Worm (Caenorhabditis elegans) whole organism, L1 larva: Measurements from ENCODE around the gene tre-2.

Experiments used
- C34B4.2 ChIP-seq: sonication (generic microtip); optimal IDR thresholded peaks from 2 replicates; lab custom pipeline; 2017; ENCODE audit warnings: mild to moderate bottlenecking, missing genetic modification characterization, missing compliant biosample characterization
- Y116A8C.19 ChIP-seq: sonication (generic microtip); optimal IDR thresholded peaks from 2 replicates; lab custom pipeline; 2016; ENCODE audit warnings: missing compliant biosample characterization, missing genetic modification characterization, borderline replicate concordance
- aha-1 ChIP-seq: fragments of 150-350 bp; optimal IDR thresholded peaks from 2 replicates; lab custom pipeline; 2014; ENCODE audit warnings: missing biosample characterization, missing genetic modification characterization
- alr-1 ChIP-seq: fragments of 200-800 bp; sonication (Bioruptor generic); optimal IDR thresholded peaks from 2 replicates; lab custom pipeline; 2018; ENCODE audit warnings: borderline replicate concordance, mild to moderate bottlenecking, missing genetic modification characterization, missing compliant biosample characterization
- ama-1 ChIP-seq: fragments of 150-350 bp; optimal IDR thresholded peaks from 2 replicates; lab custom pipeline; 2014
- blmp-1 ChIP-seq: fragments of 150-350 bp; optimal IDR thresholded peaks from 2 replicates; lab custom pipeline; 2014; ENCODE audit warnings: missing biosample characterization, missing genetic modification characterization
- ceh-8 ChIP-seq: fragments of 200-800 bp; sonication (Bioruptor generic); optimal IDR thresholded peaks from 2 replicates; lab custom pipeline; 2018; ENCODE audit warnings: mild to moderate bottlenecking, missing genetic modification characterization, moderate library complexity, missing compliant biosample characterization
- ceh-82 ChIP-seq, 3 experiments: fragments of 150-350 bp in 1 of 3; sonication (generic microtip) in 2 of 3; optimal IDR thresholded peaks; 2 replicates each; lab custom pipeline; 2014 to 2017; ENCODE audit warnings: missing biosample characterization in 3 of 3, missing genetic modification characterization in 3 of 3
- ceh-90 ChIP-seq: sonication (generic microtip); optimal IDR thresholded peaks from 2 replicates; lab custom pipeline; 2016; ENCODE audit warnings: missing genetic modification characterization, missing compliant biosample characterization
- dpl-1 ChIP-seq, 3 experiments: fragments of 150-350 bp in 2 of 3; sonication (generic microtip) in 1 of 3; optimal IDR thresholded peaks; 2 replicates each; lab custom pipeline; 2014 to 2017; ENCODE audit warnings: missing biosample characterization in 3 of 3, missing genetic modification characterization in 3 of 3, missing genetic modification reagents in 3 of 3
- dsc-1 ChIP-seq: sonication (generic microtip); optimal IDR thresholded peaks from 2 replicates; lab custom pipeline; 2016; ENCODE audit warnings: mild to moderate bottlenecking, missing genetic modification characterization, missing compliant biosample characterization
- efl-1 ChIP-seq, 4 experiments: fragments of 150-350 bp; optimal IDR thresholded peaks in 3 of 4; peaks in 1 of 4; 1 replicate in 1 of 4; 2 replicates in 3 of 4; lab custom pipeline; 2014; ENCODE audit warnings: missing biosample characterization in 2 of 4, missing genetic modification characterization in 2 of 4, missing genetic modification reagents in 2 of 4
- egl-13 ChIP-seq: sonication (generic microtip); optimal IDR thresholded peaks from 2 replicates; lab custom pipeline; 2016; ENCODE audit warnings: missing genotype, missing genetic modification reagents, missing genetic modification characterization, missing compliant biosample characterization
- ets-5 ChIP-seq: fragments of 200-800 bp; sonication (Bioruptor generic); IDR thresholded peaks from 2 replicates; pipeline ENCODE4 v1.3.6; 2022; ENCODE audit warnings: missing genetic modification characterization, missing compliant biosample characterization
- fkh-4 ChIP-seq: sonication (generic microtip); optimal IDR thresholded peaks from 2 replicates; lab custom pipeline; 2016; ENCODE audit warnings: missing compliant biosample characterization, missing genetic modification characterization, borderline replicate concordance
- fkh-8 ChIP-seq: sonication (generic microtip); optimal IDR thresholded peaks from 2 replicates; lab custom pipeline; 2016; ENCODE audit warnings: mild to moderate bottlenecking, missing genetic modification characterization, missing compliant biosample characterization
- hlh-17 ChIP-seq: fragments of 200-800 bp; sonication (Bioruptor generic); optimal IDR thresholded peaks from 2 replicates; lab custom pipeline; 2018; ENCODE audit warnings: missing genetic modification characterization, mild to moderate bottlenecking, missing compliant biosample characterization, moderate library complexity, borderline replicate concordance
- hlh-4 ChIP-seq: sonication (generic microtip); optimal IDR thresholded peaks from 2 replicates; lab custom pipeline; 2016; ENCODE audit warnings: mild to moderate bottlenecking, missing genetic modification characterization, missing compliant biosample characterization
- hpl-2 ChIP-seq: fragments of 150-350 bp; optimal IDR thresholded peaks from 2 replicates; lab custom pipeline; 2014; ENCODE audit warnings: missing biosample characterization, missing genetic modification reagents, missing genetic modification characterization
- isw-1 ChIP-seq: fragments of 200-800 bp; sonication (Bioruptor generic); IDR thresholded peaks from 2 replicates; pipeline ENCODE4 v1.3.6; 2022; ENCODE audit warnings: missing genetic modification characterization, missing compliant biosample characterization
- jun-1 ChIP-seq: fragments of 150-350 bp; optimal IDR thresholded peaks from 2 replicates; lab custom pipeline; 2014; ENCODE audit warnings: missing biosample characterization, missing genetic modification reagents, missing genetic modification characterization
- lin-13 ChIP-seq: fragments of 150-350 bp; optimal IDR thresholded peaks from 2 replicates; lab custom pipeline; 2014; ENCODE audit warnings: missing biosample characterization, missing genetic modification reagents, missing genetic modification characterization
- lin-14 ChIP-seq: fragments of 200-800 bp; sonication (Bioruptor generic); optimal IDR thresholded peaks from 2 replicates; lab custom pipeline; 2018; ENCODE audit warnings: mild to moderate bottlenecking, missing genetic modification characterization, moderate library complexity, missing compliant biosample characterization
- lin-35 ChIP-seq, 2 experiments: fragments of 150-350 bp; optimal IDR thresholded peaks; 2 replicates each; lab custom pipeline; 2014; ENCODE audit warnings: missing biosample characterization in 2 of 2, missing genetic modification characterization in 2 of 2, missing genetic modification reagents in 2 of 2
- lin-39 ChIP-seq: fragments of 150-350 bp; optimal IDR thresholded peaks from 2 replicates; lab custom pipeline; 2014; ENCODE audit warnings: missing biosample characterization, missing genetic modification reagents, missing genetic modification characterization
- lsy-2 ChIP-seq, 2 experiments: fragments of 150-350 bp; optimal IDR thresholded peaks; 2 replicates each; lab custom pipeline; 2014; ENCODE audit warnings: missing biosample characterization in 2 of 2, missing genetic modification characterization in 2 of 2
- mdl-1 ChIP-seq, 2 experiments: fragments of 150-350 bp; optimal IDR thresholded peaks; 2 replicates each; lab custom pipeline; 2014 to 2017; ENCODE audit warnings: missing biosample characterization in 2 of 2, missing genetic modification characterization in 2 of 2, inconsistent platforms in 1 of 2
- mep-1 ChIP-seq: fragments of 150-350 bp; optimal IDR thresholded peaks from 2 replicates; lab custom pipeline; 2014; ENCODE audit warnings: missing biosample characterization, missing genetic modification characterization
- nhr-12 ChIP-seq: sonication (generic microtip); optimal IDR thresholded peaks from 2 replicates; lab custom pipeline; 2017; ENCODE audit warnings: missing biosample characterization, missing genetic modification characterization
- nhr-20 ChIP-seq: sonication (generic microtip); optimal IDR thresholded peaks from 2 replicates; lab custom pipeline; 2016; ENCODE audit warnings: mild to moderate bottlenecking, missing genetic modification characterization, missing compliant biosample characterization
- nhr-28 ChIP-seq: fragments of 150-350 bp; optimal IDR thresholded peaks from 2 replicates; lab custom pipeline; 2014; ENCODE audit warnings: missing biosample characterization, missing genetic modification characterization
- nhr-47 ChIP-seq: sonication (generic microtip); optimal IDR thresholded peaks from 2 replicates; lab custom pipeline; 2016; ENCODE audit warnings: mild to moderate bottlenecking, missing genetic modification characterization, moderate library complexity, missing compliant biosample characterization
- nhr-71 ChIP-seq: sonication (generic microtip); optimal IDR thresholded peaks from 2 replicates; lab custom pipeline; 2016; ENCODE audit warnings: mild to moderate bottlenecking, missing genetic modification characterization, moderate library complexity, missing compliant biosample characterization
- nhr-76 ChIP-seq: sonication (generic microtip); optimal IDR thresholded peaks from 2 replicates; lab custom pipeline; 2017; ENCODE audit warnings: missing biosample characterization, missing genetic modification characterization
- nhr-84 ChIP-seq: sonication (generic microtip); optimal IDR thresholded peaks from 2 replicates; lab custom pipeline; 2017; ENCODE audit warnings: missing biosample characterization, missing genetic modification characterization
- nhr-85 ChIP-seq: sonication (generic microtip); peaks from one replicate; lab custom pipeline; 2016; ENCODE audit warnings: missing genetic modification characterization, inconsistent platforms, missing compliant biosample characterization
- pax-3 ChIP-seq: fragments of 200-800 bp; sonication (Bioruptor generic); optimal IDR thresholded peaks from 2 replicates; lab custom pipeline; 2018; ENCODE audit warnings: mild to moderate bottlenecking, missing genetic modification characterization, moderate library complexity, missing compliant biosample characterization
- snu-23 ChIP-seq: sonication (generic microtip); optimal IDR thresholded peaks from 2 replicates; lab custom pipeline; 2016; ENCODE audit warnings: missing genetic modification characterization, missing compliant biosample characterization
- sox-4 ChIP-seq: sonication (generic microtip); optimal IDR thresholded peaks from 2 replicates; lab custom pipeline; 2016; ENCODE audit warnings: missing genetic modification characterization, missing compliant biosample characterization
- sptf-1 ChIP-seq: fragments of 150-350 bp; optimal IDR thresholded peaks from 2 replicates; lab custom pipeline; 2014; ENCODE audit warnings: missing biosample characterization, missing genetic modification characterization
- sup-37 ChIP-seq: fragments of 200-800 bp; sonication (Bioruptor generic); optimal IDR thresholded peaks from 2 replicates; lab custom pipeline; 2018; ENCODE audit warnings: mild to moderate bottlenecking, missing genetic modification characterization, missing compliant biosample characterization
- swsn-7 ChIP-seq: sonication (generic microtip); optimal IDR thresholded peaks from 2 replicates; lab custom pipeline; 2016; ENCODE audit warnings: missing genetic modification characterization, missing compliant biosample characterization
- tbx-2 ChIP-seq: sonication (generic microtip); optimal IDR thresholded peaks from 2 replicates; lab custom pipeline; 2016; ENCODE audit warnings: missing genetic modification characterization, missing compliant biosample characterization
- tlp-1 ChIP-seq: fragments of 150-350 bp; optimal IDR thresholded peaks from 2 replicates; lab custom pipeline; 2014; ENCODE audit warnings: missing biosample characterization, missing genetic modification characterization
- unc-130 ChIP-seq: fragments of 150-350 bp; optimal IDR thresholded peaks from 2 replicates; lab custom pipeline; 2017; ENCODE audit warnings: missing biosample characterization, missing genetic modification characterization, inconsistent platforms
- unc-30 ChIP-seq: sonication (generic microtip); optimal IDR thresholded peaks from 2 replicates; lab custom pipeline; 2017; ENCODE audit warnings: missing biosample characterization, missing genetic modification characterization
- unc-62 ChIP-seq: fragments of 150-350 bp; optimal IDR thresholded peaks from 2 replicates; lab custom pipeline; 2014; ENCODE audit warnings: missing biosample characterization, missing genetic modification reagents, missing genetic modification characterization
- unc-98 ChIP-seq: fragments of 200-800 bp; sonication (Bioruptor generic); IDR thresholded peaks from 2 replicates; pipeline ENCODE4 v1.3.6; 2022; ENCODE audit warnings: missing genetic modification characterization, missing compliant biosample characterization
- xbp-1 ChIP-seq: sonication (generic microtip); optimal IDR thresholded peaks from 2 replicates; lab custom pipeline; 2016; ENCODE audit warnings: missing genetic modification characterization, missing compliant biosample characterization
- zag-1 ChIP-seq: fragments of 150-350 bp; optimal IDR thresholded peaks from 2 replicates; lab custom pipeline; 2014; ENCODE audit warnings: missing biosample characterization, missing genetic modification characterization
- zip-4 ChIP-seq: fragments of 200-800 bp; sonication (Bioruptor generic); optimal IDR thresholded peaks from 2 replicates; lab custom pipeline; 2018; ENCODE audit warnings: mild to moderate bottlenecking, missing genetic modification characterization, moderate library complexity, missing compliant biosample characterization

tre-2 gene

DNA sequence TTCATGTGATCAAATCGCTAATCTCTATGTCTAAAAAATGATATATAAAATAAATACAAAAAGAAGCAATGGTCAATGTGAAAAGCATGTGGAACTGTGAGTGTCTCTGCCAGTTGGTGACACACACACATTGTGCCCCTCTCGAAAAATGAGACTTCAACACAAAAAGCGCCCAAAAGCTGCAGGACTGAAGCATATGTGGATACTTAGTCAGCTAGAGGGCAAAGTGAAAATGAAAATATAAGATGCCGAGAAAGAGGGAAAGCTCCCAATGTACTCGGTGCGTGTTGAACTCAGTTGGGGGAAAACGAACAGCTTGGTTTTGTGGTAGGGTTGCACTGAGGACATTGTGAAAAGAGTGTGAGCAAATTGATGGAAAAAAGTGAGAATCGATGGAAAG is 2.1 kb downstream of the tre-2 start (continued):
- TF ChIP-seq pax-3 (tag; lab: Kevin White, UChicago) (no peak), lsy-2 (tag; optimal IDR thresholded peaks at IDR 0.05; lab: Kevin White, UChicago) (peak; percentile 48 to 68), hpl-2 (GFP tag; lab: Kevin White, UChicago) (no peak), hlh-4 (tag; lab: Kevin White, UChicago) (no peak), Y116A8C.19 (tag; lab: Kevin White, UChicago) (no peak), unc-30 (no peak), lin-13 (no peak), nhr-84 (tag; lab: Kevin White, UChicago) (no peak), tlp-1 (no peak), dsc-1 (tag; lab: Kevin White, UChicago) (peak; percentile 75), blmp-1 (tag; lab: Kevin White, UChicago) (no peak), nhr-85 (no peak), ceh-82 (tag; optimal IDR thresholded peaks at IDR 0.05; lab: Kevin White, UChicago) (peak; percentile 29 to 75 (median 39)), fkh-4 (tag; lab: Kevin White, UChicago) (no peak), isw-1 (GFP tag; lab: Robert Waterston, UW) (no peak), aha-1 (tag; lab: Kevin White, UChicago) (no peak), xbp-1 (peak; percentile 35), ceh-8 (GFP tag; lab: Kevin White, UChicago) (peak; percentile 32), unc-62 (no peak), sox-4 (tag; lab: Kevin White, UChicago) (peak; percentile 56), tbx-2 (tag; lab: Kevin White, UChicago) (peak; percentile 75), zag-1 (tag; lab: Kevin White, UChicago) (no peak), ama-1 (no peak), sup-37 (GFP tag; lab: Kevin White, UChicago) (no peak), dpl-1 (GFP tag; optimal IDR thresholded peaks at IDR 0.05; lab: Kevin White, UChicago) (peak in 1 of 3 experiments; percentile 29), efl-1 (optimal IDR thresholded peaks at IDR 0.05; lab: Kevin White, UChicago) (peak; percentile 40 to 52), efl-1 (GFP tag; optimal IDR thresholded peaks at IDR 0.05 in 1 of 2; lab: Kevin White, UChicago) (no peak), nhr-47 (tag; lab: Kevin White, UChicago) (peak; percentile 63), unc-130 (tag; lab: Kevin White, UChicago) (no peak), mep-1 (tag; lab: Kevin White, UChicago) (peak; percentile 50), unc-98 (GFP tag; lab: Robert Waterston, UW) (no peak), lin-39 (no peak), zip-4 (GFP tag; lab: Kevin White, UChicago) (no peak), ceh-90 (tag; lab: Kevin White, UChicago) (no peak), nhr-71 (peak; percentile 88), nhr-12 (tag; lab: Kevin White, UChicago) (no peak), hlh-17 (GFP tag; lab: Kevin White, UChicago) (no peak)

DNA sequence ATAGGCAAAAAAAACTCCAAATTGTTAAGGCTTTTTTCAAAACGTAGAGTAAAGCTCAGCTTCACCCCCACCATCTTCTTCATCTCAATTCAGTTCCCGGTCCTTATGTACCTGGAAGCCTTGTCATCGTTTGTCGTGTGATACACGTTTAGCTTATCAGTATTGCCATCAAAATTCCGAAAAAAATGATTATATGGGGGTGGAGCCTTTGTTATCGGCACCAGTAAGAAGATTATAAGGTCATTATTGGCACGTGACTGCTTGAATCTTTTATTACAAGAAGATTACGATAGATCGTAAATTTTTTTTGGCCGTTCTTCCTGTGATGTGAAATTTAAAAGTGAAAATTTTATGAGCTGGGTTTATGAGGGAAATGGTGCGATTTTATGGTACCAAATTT is 2.8 kb downstream of the tre-2 start:
- TF ChIP-seq jun-1 (peak; percentile 59), lin-35 (GFP tag; optimal IDR thresholded peaks at IDR 0.05; lab: Kevin White, UChicago) (peak in 1 of 2 experiments; percentile 23), sptf-1 (tag; lab: Kevin White, UChicago) (no peak), lin-13 (no peak), ets-5 (GFP tag; lab: Robert Waterston, UW) (no peak), nhr-76 (tag; lab: Kevin White, UChicago) (no peak), lsy-2 (tag; optimal IDR thresholded peaks at IDR 0.05; lab: Kevin White, UChicago) (no peak), fkh-8 (tag; lab: Kevin White, UChicago) (no peak), isw-1 (GFP tag; lab: Robert Waterston, UW) (no peak), ama-1 (no peak), ceh-82 (tag; optimal IDR thresholded peaks at IDR 0.05; lab: Kevin White, UChicago) (no peak), snu-23 (no peak), swsn-7 (tag; lab: Kevin White, UChicago) (no peak), egl-13 (tag; lab: Kevin White, UChicago) (no peak), tlp-1 (peak; percentile 33), unc-62 (no peak), dsc-1 (tag; lab: Kevin White, UChicago) (peak; percentile 12), mdl-1 (tag; optimal IDR thresholded peaks at IDR 0.05; lab: Kevin White, UChicago) (no peak), ceh-8 (GFP tag; lab: Kevin White, UChicago) (no peak), nhr-20 (tag; lab: Kevin White, UChicago) (no peak), nhr-28 (tag; lab: Kevin White, UChicago) (no peak), lin-14 (GFP tag; lab: Kevin White, UChicago) (no peak), efl-1 (optimal IDR thresholded peaks at IDR 0.05; lab: Kevin White, UChicago) (no peak), efl-1 (GFP tag; optimal IDR thresholded peaks at IDR 0.05 in 1 of 2; lab: Kevin White, UChicago) (peak in 1 of 2 experiments; percentile 81), tbx-2 (tag; lab: Kevin White, UChicago) (no peak), xbp-1 (no peak), alr-1 (tag; lab: Kevin White, UChicago) (no peak), C34B4.2 (tag; lab: Kevin White, UChicago) (no peak)
